Worm (Caenorhabditis elegans): Measurements from ENCODE around the gene Y54G2A.77.

DNA sequence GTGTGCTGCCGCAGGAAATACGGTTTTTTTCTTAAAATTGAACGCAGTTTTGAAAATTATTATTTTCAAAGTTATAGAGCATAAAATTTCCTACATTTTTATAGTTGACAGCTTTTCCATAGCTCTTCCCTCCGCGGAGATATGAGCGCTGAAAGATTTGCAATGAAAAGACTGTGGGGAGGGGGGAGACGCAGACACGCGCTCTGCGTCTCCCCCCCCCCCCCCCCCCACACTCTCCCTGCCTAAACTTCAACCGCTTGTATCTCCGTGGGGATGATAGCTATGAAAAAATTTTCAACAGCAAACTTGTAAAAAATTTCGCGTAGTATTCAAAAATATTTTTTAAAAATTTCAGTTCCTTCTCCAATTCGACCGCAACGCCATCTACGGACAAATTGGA is 1.0 kb upstream of the Y54G2A.77 start:
- TF ChIP-seq ama-1 (optimal IDR thresholded peaks at IDR 0.05) (no peak), hnd-1 (tag; optimal IDR thresholded peaks at IDR 0.05) (no peak), aly-1 (tag; optimal IDR thresholded peaks at IDR 0.05) (no peak)
